Fruit fly (Drosophila melanogaster) whole organism, embryonic: Measurements from ENCODE around the gene CG16985.

Experiments
- Awh ChIP-seq: fragments of 200-800 bp; sonication (Bioruptor generic); IDR thresholded peaks from 2 replicates; pipeline ENCODE4, ENCODE4 v1.3.6; 2022; ENCODE audit warnings: missing biosample characterization, missing genetic modification characterization
- B-H2 ChIP-seq: fragments of 200-800 bp; sonication (Bioruptor generic); optimal IDR thresholded peaks from 2 replicates; lab custom pipeline; 2018; ENCODE audit warnings: missing biosample characterization, mild to moderate bottlenecking, missing genetic modification characterization
- CG10366 ChIP-seq: fragments of 200-800 bp; sonication (Bioruptor generic); IDR thresholded peaks from 2 replicates; pipeline ENCODE4 v1.3.6; 2022; ENCODE audit warnings: missing biosample characterization, missing genetic modification characterization
- CG10431 ChIP-seq: fragments of 200-800 bp; sonication (Bioruptor generic); optimal IDR thresholded peaks from 3 replicates; lab custom pipeline; 2018; ENCODE audit warnings: missing biosample characterization, mild to moderate bottlenecking, missing genetic modification characterization
- CG11456 ChIP-seq: fragments of 200-800 bp; sonication (Bioruptor generic); IDR thresholded peaks from 3 replicates; pipeline ENCODE4 v1.3.6; 2022; ENCODE audit warnings: missing biosample characterization, missing genetic modification characterization
- CG12155 ChIP-seq: fragments of 200-800 bp; sonication (Bioruptor generic); optimal IDR thresholded peaks from 3 replicates; lab custom pipeline; 2016; ENCODE audit warnings: missing biosample characterization, missing genetic modification characterization
- CG12942 ChIP-seq: fragments of 200-800 bp; sonication (Bioruptor generic); optimal IDR thresholded peaks from 3 replicates; lab custom pipeline; 2016; ENCODE audit warnings: missing biosample characterization, missing genetic modification characterization
- CG13624 ChIP-seq: fragments of 200-800 bp; sonication (Bioruptor generic); optimal IDR thresholded peaks from 2 replicates; lab custom pipeline; 2016; ENCODE audit warnings: missing biosample characterization, missing genetic modification characterization
- CG16863 ChIP-seq: fragments of 200-800 bp; sonication (Bioruptor generic); optimal IDR thresholded peaks from 3 replicates; lab custom pipeline; 2016; ENCODE audit warnings: missing biosample characterization, missing genetic modification characterization
- CG17912 ChIP-seq: fragments of 200-800 bp; sonication (Bioruptor generic); optimal IDR thresholded peaks from 2 replicates; lab custom pipeline; 2018; ENCODE audit warnings: missing biosample characterization, mild to moderate bottlenecking, missing genetic modification characterization
- CG1832 ChIP-seq: fragments of 200-800 bp; sonication (Bioruptor generic); optimal IDR thresholded peaks from 2 replicates; lab custom pipeline; 2017; ENCODE audit warnings: missing biosample characterization, mild to moderate bottlenecking, missing genetic modification characterization, inconsistent platforms
- CG2875 ChIP-seq: fragments of 200-800 bp; sonication (Bioruptor generic); optimal IDR thresholded peaks from 2 replicates; lab custom pipeline; 2017; ENCODE audit warnings: missing biosample characterization, mild to moderate bottlenecking, missing genetic modification characterization, missing genetic modification reagents
- CG32767 ChIP-seq: fragments of 200-800 bp; sonication (Bioruptor generic); IDR thresholded peaks from 2 replicates; pipeline ENCODE4 v1.3.6; 2022; ENCODE audit warnings: missing biosample characterization, missing genetic modification characterization
- CG32772 ChIP-seq: fragments of 200-800 bp; sonication (Bioruptor generic); IDR thresholded peaks from 2 replicates; pipeline ENCODE4 v1.3.6; 2022; ENCODE audit warnings: missing biosample characterization, missing genetic modification characterization
- CG6254 ChIP-seq: fragments of 200-800 bp; sonication (Bioruptor generic); optimal IDR thresholded peaks from 3 replicates; lab custom pipeline; 2017; ENCODE audit warnings: mild to moderate bottlenecking, missing biosample characterization, missing genetic modification reagents, missing genetic modification characterization
- CG7928 ChIP-seq: fragments of 200-800 bp; sonication (Bioruptor generic); optimal IDR thresholded peaks from 2 replicates; lab custom pipeline; 2017; ENCODE audit warnings: missing biosample characterization, mild to moderate bottlenecking, missing genetic modification characterization
- CG8924 ChIP-seq: fragments of 200-800 bp; optimal IDR thresholded peaks from 3 replicates; lab custom pipeline; 2019; ENCODE audit warnings: missing biosample characterization, mild to moderate bottlenecking, missing genetic modification characterization, moderate library complexity
- Deaf1 ChIP-seq: fragments of 200-800 bp; optimal IDR thresholded peaks from 3 replicates; lab custom pipeline; 2019; ENCODE audit warnings: missing biosample characterization, mild to moderate bottlenecking, missing genetic modification characterization, moderate library complexity
- Dll ChIP-seq: fragments of 200-800 bp; sonication (Bioruptor generic); IDR thresholded peaks from 4 replicates; pipeline ENCODE4 v1.3.6; 2022; ENCODE audit warnings: missing biosample characterization, missing genetic modification characterization; ENCODE audit not compliant: partially characterized antibody
- ERR ChIP-seq: fragments of 200-800 bp; sonication (Bioruptor generic); optimal IDR thresholded peaks from 2 replicates; lab custom pipeline; 2016; ENCODE audit warnings: missing biosample characterization, missing genetic modification characterization
- Kr ChIP-seq: fragments of 200-800 bp; sonication (Bioruptor generic); optimal IDR thresholded peaks from 2 replicates; lab custom pipeline; 2017; ENCODE audit warnings: missing biosample characterization, mild to moderate bottlenecking, missing genetic modification characterization
- Myb ChIP-seq: fragments of 200-800 bp; sonication (Bioruptor generic); optimal IDR thresholded peaks from 2 replicates; lab custom pipeline; 2016; ENCODE audit warnings: missing biosample characterization, missing genetic modification characterization
- NC2α ChIP-seq: fragments of 200-800 bp; sonication (Bioruptor generic); optimal IDR thresholded peaks from 2 replicates; lab custom pipeline; 2016; ENCODE audit warnings: missing biosample characterization, missing genetic modification characterization
- Pdp1 ChIP-seq, 2 experiments: fragments of 200-800 bp; sonication (Bioruptor generic); optimal IDR thresholded peaks; 3 replicates each; lab custom pipeline; 2016; ENCODE audit warnings: missing biosample characterization in 2 of 2, missing genetic modification characterization in 2 of 2, mild to moderate bottlenecking in 1 of 2, moderate library complexity in 1 of 2
- Trl ChIP-seq, 3 experiments: fragments of >200 bp in 2 of 3; fragments of 200-800 bp in 1 of 3; sonication (Bioruptor generic) in 1 of 3; optimal IDR thresholded peaks; 2 replicates in 1 of 3; 3 replicates in 2 of 3; lab custom pipeline; 2016 to 2017; ENCODE audit warnings: missing biosample characterization in 1 of 3, missing genetic modification characterization in 1 of 3
- ap ChIP-seq: fragments of 200-800 bp; sonication (Bioruptor generic); IDR thresholded peaks from 2 replicates; pipeline ENCODE4 v1.3.6; 2022; ENCODE audit warnings: missing biosample characterization, missing genetic modification characterization
- chif ChIP-seq, 2 experiments: fragments of 200-800 bp; sonication (Bioruptor generic); optimal IDR thresholded peaks; 3 replicates each; lab custom pipeline; 2016; ENCODE audit warnings: missing biosample characterization in 2 of 2, missing genetic modification characterization in 2 of 2
- crol ChIP-seq: fragments of 200-800 bp; sonication (Bioruptor generic); IDR thresholded peaks from 2 replicates; pipeline ENCODE4 v1.3.6; 2022; ENCODE audit warnings: missing biosample characterization, missing genetic modification characterization
- danr ChIP-seq: fragments of 200-800 bp; sonication (Bioruptor generic); IDR thresholded peaks from 2 replicates; pipeline ENCODE4 v1.3.6; 2022; ENCODE audit warnings: missing biosample characterization, missing genetic modification characterization
- dimm ChIP-seq: fragments of 200-800 bp; sonication (Bioruptor generic); IDR thresholded peaks from 2 replicates; pipeline ENCODE4 v1.3.6; 2022; ENCODE audit warnings: missing biosample characterization, missing genetic modification characterization
- gce ChIP-seq: fragments of 200-800 bp; sonication (Bioruptor generic); IDR thresholded peaks from 3 replicates; pipeline ENCODE4 v1.3.6; 2022; ENCODE audit warnings: missing biosample characterization, missing genetic modification characterization
- gcm2 ChIP-seq: fragments of 200-800 bp; sonication (Bioruptor generic); optimal IDR thresholded peaks from 2 replicates; lab custom pipeline; 2016; ENCODE audit warnings: missing biosample characterization, missing genetic modification characterization
- gem ChIP-seq: fragments of 200-800 bp; sonication (Bioruptor generic); optimal IDR thresholded peaks from 2 replicates; lab custom pipeline; 2019; ENCODE audit warnings: missing biosample characterization, mild to moderate bottlenecking, missing genetic modification characterization, moderate library complexity
- her ChIP-seq: fragments of 200-800 bp; sonication (Bioruptor generic); optimal IDR thresholded peaks from 2 replicates; lab custom pipeline; 2016; ENCODE audit warnings: missing biosample characterization, missing genetic modification characterization
- insv ChIP-seq, 2 experiments: fragments of 200-800 bp; sonication (Bioruptor generic); optimal IDR thresholded peaks; 3 replicates each; lab custom pipeline; 2016 to 2018; ENCODE audit warnings: missing biosample characterization in 2 of 2, missing genetic modification characterization in 2 of 2
- lov ChIP-seq, 2 experiments: fragments of 200-800 bp in 1 of 2; fragments of >200 bp in 1 of 2; sonication (Bioruptor generic) in 1 of 2; IDR thresholded peaks in 1 of 2; optimal IDR thresholded peaks in 1 of 2; 2 replicates in 1 of 2; 3 replicates in 1 of 2; pipeline versions ENCODE4 v1.3.6 to Lab custom; 2017 to 2022; ENCODE audit warnings: missing biosample characterization in 1 of 2, missing genetic modification characterization in 1 of 2
- mld ChIP-seq: fragments of 200-800 bp; sonication (Bioruptor generic); IDR thresholded peaks from 3 replicates; pipeline ENCODE4 v1.3.6; 2022; ENCODE audit warnings: missing biosample characterization, missing genetic modification characterization; ENCODE audit not compliant: partially characterized antibody
- pita ChIP-seq: fragments of 200-800 bp; sonication (Bioruptor generic); optimal IDR thresholded peaks from 2 replicates; lab custom pipeline; 2017; ENCODE audit warnings: missing biosample characterization, mild to moderate bottlenecking, missing genetic modification characterization
- row ChIP-seq: fragments of 200-800 bp; sonication (Bioruptor generic); IDR thresholded peaks from 3 replicates; pipeline ENCODE4 v1.3.6; 2022; ENCODE audit warnings: missing biosample characterization, missing genetic modification characterization
- slbo ChIP-seq: fragments of 200-800 bp; sonication (Bioruptor generic); IDR thresholded peaks from 2 replicates; pipeline ENCODE4 v1.3.6; 2022; ENCODE audit warnings: missing biosample characterization, missing genetic modification characterization
- slp2 ChIP-seq: fragments of 200-800 bp; sonication (Bioruptor generic); optimal IDR thresholded peaks from 2 replicates; lab custom pipeline; 2016; ENCODE audit warnings: missing biosample characterization, missing genetic modification characterization
- sob ChIP-seq: fragments of 200-800 bp; sonication (Bioruptor generic); IDR thresholded peaks from 2 replicates; pipeline ENCODE4 v1.3.6; 2022; ENCODE audit warnings: missing biosample characterization, missing genetic modification characterization
- sug ChIP-seq: fragments of 200-800 bp; optimal IDR thresholded peaks from 2 replicates; lab custom pipeline; 2019; ENCODE audit warnings: missing biosample characterization, mild to moderate bottlenecking, missing genetic modification characterization, moderate library complexity
- ttk ChIP-seq: fragments of 200-800 bp; sonication (Bioruptor generic); IDR thresholded peaks from 2 replicates; pipeline ENCODE4 v2.1.2; 2022; ENCODE audit warnings: missing biosample characterization, missing genetic modification characterization
- tx ChIP-seq: fragments of 200-800 bp; sonication (Bioruptor generic); optimal IDR thresholded peaks from 2 replicates; lab custom pipeline; 2016; ENCODE audit warnings: missing biosample characterization, missing genetic modification characterization
- vnd ChIP-seq: fragments of 200-800 bp; sonication (Bioruptor generic); IDR thresholded peaks from 3 replicates; pipeline ENCODE4 v1.3.6; 2022; ENCODE audit warnings: missing biosample characterization, missing genetic modification characterization; ENCODE audit not compliant: partially characterized antibody
- wor ChIP-seq: fragments of 200-800 bp; sonication (Bioruptor generic); IDR thresholded peaks from 2 replicates; pipeline ENCODE4 v1.3.6; 2022; ENCODE audit warnings: missing biosample characterization, missing genetic modification characterization
- zfh2 ChIP-seq: fragments of 200-800 bp; sonication (Bioruptor generic); optimal IDR thresholded peaks from 2 replicates; lab custom pipeline; 2016; ENCODE audit warnings: missing biosample characterization, missing genetic modification characterization

The CG16985 gene

dm6 chr3L:2629964-2630363 is 30.9 kb downstream of the CG16985 start, which contains the start of gene Pxn (continued):
- TF ChIP-seq sug (tag; lab: Kevin White, UChicago) (no peak), wor (GFP tag; lab: Robert Waterston, UW) (no peak), CG2875 (GFP tag; lab: Kevin White, UChicago) (no peak), Pdp1 (GFP tag; optimal IDR thresholded peaks at IDR 0.05; lab: Kevin White, UChicago) (no peak), her (GFP tag; lab: Kevin White, UChicago) (no peak), gcm2 (GFP tag; lab: Kevin White, UChicago) (no peak), gem (tag; lab: Kevin White, UChicago) (no peak), vnd (GFP tag; lab: Robert Waterston, UW) (no peak), Kr (no peak), ap (GFP tag; lab: Robert Waterston, UW) (no peak), CG32772 (GFP tag; lab: Robert Waterston, UW) (no peak), lov (optimal IDR thresholded peaks at IDR 0.05; lab: Kevin White, UChicago) (no peak), lov (GFP tag; IDR thresholded peaks at IDR 0.05; lab: Robert Waterston, UW) (no peak), CG1832 (GFP tag; lab: Kevin White, UChicago) (no peak), mld (GFP tag; lab: Robert Waterston, UW) (0 out of 3 replicates have a peak, but pooled peaks have one; percentile 22), sob (GFP tag; lab: Robert Waterston, UW) (0 out of 2 replicates have a peak, but pooled peaks have one; percentile 6), Deaf1 (tag; lab: Kevin White, UChicago) (no peak)

DNA sequence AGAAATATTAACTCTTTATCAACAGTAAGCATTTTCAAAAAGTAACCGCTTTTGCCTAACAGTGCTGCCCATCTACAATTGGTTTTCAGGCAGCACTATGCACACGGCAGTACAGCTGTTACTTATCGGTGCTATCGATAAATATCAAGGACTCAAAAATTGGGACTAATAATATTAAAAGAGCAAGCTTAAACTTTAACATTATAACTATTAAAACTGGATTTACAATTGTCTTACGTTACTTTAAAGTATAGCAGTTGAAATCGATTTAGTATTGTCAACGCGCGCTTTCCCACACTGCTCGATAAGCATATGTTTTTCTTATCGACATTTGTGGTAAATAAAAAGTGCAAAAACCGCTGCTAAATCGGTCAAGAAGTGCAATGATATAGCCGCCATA is 32.3 kb downstream of the CG16985 start, which contains the start of the genes CG42245 and MEP-1:
CG42245 (plus strand) TSS at position 310 of the 400 bp plus-strand sequence.
MEP-1 (plus strand) TSS at position 310 of the 400 bp plus-strand sequence.
- no peak for TF ChIP-seq CG6254 (GFP tag; lab: Kevin White, UChicago)
- TF ChIP-seq mld (GFP tag; lab: Robert Waterston, UW): peak; percentile 67; the same call in 1 of the 3 replicates
- no peak for TF ChIP-seq Awh (GFP tag; lab: Robert Waterston, UW)
- peak; percentile 50 for TF ChIP-seq CG8924 (tag; lab: Kevin White, UChicago)
- no peak for TF ChIP-seq CG10366 (GFP tag; lab: Robert Waterston, UW)
- peak; percentile 30 for TF ChIP-seq B-H2 (GFP tag; lab: Kevin White, UChicago)
- peak; percentile 12 to 28 for TF ChIP-seq chif (GFP tag; optimal IDR thresholded peaks at IDR 0.05; lab: Kevin White, UChicago)
- TF ChIP-seq CG11456 (GFP tag; lab: Robert Waterston, UW): no peak
- TF ChIP-seq dimm (GFP tag; lab: Robert Waterston, UW): no peak
- TF ChIP-seq insv (GFP tag; optimal IDR thresholded peaks at IDR 0.05; lab: Kevin White, UChicago): peak in 1 of 2 experiments; percentile 34
- TF ChIP-seq Trl (optimal IDR thresholded peaks at IDR 0.05; lab: Kevin White, UChicago): no peak
- TF ChIP-seq Trl (GFP tag; optimal IDR thresholded peaks at IDR 0.05; lab: Kevin White, UChicago): peak; percentile 52
- TF ChIP-seq lov (optimal IDR thresholded peaks at IDR 0.05; lab: Kevin White, UChicago): no peak
- no peak for TF ChIP-seq lov (GFP tag; IDR thresholded peaks at IDR 0.05; lab: Robert Waterston, UW)
- TF ChIP-seq gce: no peak
- no peak for TF ChIP-seq row
- TF ChIP-seq gem (tag; lab: Kevin White, UChicago): peak; percentile 53
- no peak for TF ChIP-seq ttk
- peak; percentile 56 for TF ChIP-seq CG12155
- no peak for TF ChIP-seq CG7928
- no peak for TF ChIP-seq CG17912 (GFP tag; lab: Kevin White, UChicago)
- TF ChIP-seq CG32767 (GFP tag; lab: Robert Waterston, UW): no peak
- peak; percentile 33 for TF ChIP-seq zfh2 (GFP tag; lab: Kevin White, UChicago)
- TF ChIP-seq CG12942: peak; percentile 57
- peak; percentile 8 for TF ChIP-seq CG10431
- peak; percentile 75; the same call in 3 of the 4 replicates for TF ChIP-seq Dll (GFP tag; lab: Robert Waterston, UW)
- TF ChIP-seq ERR: peak; percentile 10
- TF ChIP-seq slbo (GFP tag; lab: Robert Waterston, UW): no peak; the same call in 1 of the 2 replicates
- TF ChIP-seq pita (GFP tag; lab: Kevin White, UChicago): no peak
- no peak for TF ChIP-seq slp2
- TF ChIP-seq crol (GFP tag; lab: Robert Waterston, UW): no peak
- TF ChIP-seq CG16863 (GFP tag; lab: Kevin White, UChicago): no peak
- TF ChIP-seq NC2α (GFP tag; lab: Kevin White, UChicago): peak; percentile 41
- peak; percentile 42 for TF ChIP-seq sug (tag; lab: Kevin White, UChicago)
- TF ChIP-seq tx (GFP tag; lab: Kevin White, UChicago): peak; percentile 25
- TF ChIP-seq CG13624 (GFP tag; lab: Kevin White, UChicago): peak; percentile 72
- TF ChIP-seq danr (GFP tag; lab: Robert Waterston, UW): no peak
- TF ChIP-seq Myb: peak; percentile 97
- TF ChIP-seq ap (GFP tag; lab: Robert Waterston, UW): no peak
